Worm (Caenorhabditis elegans): ENCODE data around the gene ttr-11.

ce11 chrV:20594746-20595145 is 8.4 kb upstream of the ttr-11 start, which contains the start of gene F26F2.10:
- TF ChIP-seq W03F9.2 (tag; optimal IDR thresholded peaks at IDR 0.05) (no peak), him-1 (tag; optimal IDR thresholded peaks at IDR 0.05) (no peak), dao-5 (tag; optimal IDR thresholded peaks at IDR 0.05) (no peak)

Data from whole organism, L4/young adult.